Fruit fly (Drosophila melanogaster) whole organism, embryonic: ENCODE results near the gene CG43136.

ENCODE experiments used
- Atf-2 ChIP-seq: fragments of 200-800 bp; sonication (Bioruptor generic); optimal IDR thresholded peaks from 2 replicates; lab custom pipeline; 2016; ENCODE audit warnings: missing biosample characterization, missing genetic modification characterization
- Atf3 ChIP-seq: fragments of 200-800 bp; sonication (Bioruptor generic); optimal IDR thresholded peaks from 3 replicates; lab custom pipeline; 2016; ENCODE audit warnings: missing biosample characterization, missing genetic modification characterization
- CG10979 ChIP-seq: fragments of 200-800 bp; sonication (Bioruptor generic); optimal IDR thresholded peaks from 2 replicates; lab custom pipeline; 2018; ENCODE audit warnings: missing biosample characterization, mild to moderate bottlenecking, missing genetic modification characterization, moderate library complexity
- CG11247 ChIP-seq: fragments of 200-800 bp; sonication (Bioruptor generic); IDR thresholded peaks from 2 replicates; pipeline ENCODE4 v1.3.6; 2022; ENCODE audit warnings: missing biosample characterization, missing genetic modification characterization
- CG12659 ChIP-seq: fragments of 200-800 bp; sonication (Bioruptor generic); optimal IDR thresholded peaks from 3 replicates; lab custom pipeline; 2017; ENCODE audit warnings: mild to moderate bottlenecking, missing biosample characterization, missing genetic modification reagents, missing genetic modification characterization
- CG13287 ChIP-seq: fragments of 200-800 bp; sonication (Bioruptor generic); IDR thresholded peaks from 2 replicates; pipeline ENCODE4 v1.3.6; 2022; ENCODE audit warnings: missing biosample characterization, missing genetic modification characterization; ENCODE audit not compliant: partially characterized antibody
- CG14050 ChIP-seq: fragments of 200-800 bp; sonication (Bioruptor generic); IDR thresholded peaks from 3 replicates; pipeline ENCODE4 v1.3.6; 2022; ENCODE audit warnings: missing biosample characterization, missing genetic modification characterization
- CG14710 ChIP-seq: fragments of 200-800 bp; sonication (Bioruptor generic); optimal IDR thresholded peaks from 3 replicates; lab custom pipeline; 2019; ENCODE audit warnings: missing biosample characterization, mild to moderate bottlenecking, missing genetic modification characterization, moderate library complexity
- CG14860 ChIP-seq: fragments of 200-800 bp; sonication (Bioruptor generic); IDR thresholded peaks from 3 replicates; pipeline ENCODE4 v1.3.6; 2022; ENCODE audit warnings: missing biosample characterization, missing genetic modification characterization; ENCODE audit not compliant: partially characterized antibody
- CG15073 ChIP-seq: fragments of 200-800 bp; sonication (Bioruptor generic); optimal IDR thresholded peaks from 2 replicates; lab custom pipeline; 2016; ENCODE audit warnings: missing biosample characterization, missing genetic modification characterization
- CG16813 ChIP-seq: fragments of 200-800 bp; sonication (Bioruptor generic); IDR thresholded peaks from 3 replicates; pipeline ENCODE4 v1.3.6; 2022; ENCODE audit warnings: missing biosample characterization, missing genetic modification characterization; ENCODE audit not compliant: partially characterized antibody
- CG16863 ChIP-seq: fragments of 200-800 bp; sonication (Bioruptor generic); optimal IDR thresholded peaks from 3 replicates; lab custom pipeline; 2016; ENCODE audit warnings: missing biosample characterization, missing genetic modification characterization
- CG17802 ChIP-seq: fragments of 200-800 bp; sonication (Bioruptor generic); optimal IDR thresholded peaks from 2 replicates; lab custom pipeline; 2018; ENCODE audit warnings: missing biosample characterization, mild to moderate bottlenecking, missing genetic modification characterization, moderate library complexity
- CG18262 ChIP-seq: fragments of 200-800 bp; optimal IDR thresholded peaks from 3 replicates; lab custom pipeline; 2019; ENCODE audit warnings: missing biosample characterization, mild to moderate bottlenecking, missing genetic modification characterization, moderate library complexity
- CG32532 ChIP-seq: fragments of 200-800 bp; sonication (Bioruptor generic); IDR thresholded peaks from 2 replicates; pipeline ENCODE4 v1.3.6; 2022; ENCODE audit warnings: missing biosample characterization, missing genetic modification characterization
- CG4328 ChIP-seq: fragments of 200-800 bp; sonication (Bioruptor generic); optimal IDR thresholded peaks from 3 replicates; lab custom pipeline; 2017; ENCODE audit warnings: missing biosample characterization, missing genetic modification reagents, missing genetic modification characterization
- CG4360 ChIP-seq: fragments of 200-800 bp; sonication (Bioruptor generic); IDR thresholded peaks from 2 replicates; pipeline ENCODE4 v1.3.6; 2022; ENCODE audit warnings: missing biosample characterization, missing genetic modification characterization
- CG4707 ChIP-seq: fragments of 200-800 bp; sonication (Bioruptor generic); optimal IDR thresholded peaks from 2 replicates; lab custom pipeline; 2018; ENCODE audit warnings: missing biosample characterization, mild to moderate bottlenecking, missing genetic modification characterization, moderate library complexity
- CG6175 ChIP-seq: fragments of 200-800 bp; sonication (Bioruptor generic); IDR thresholded peaks from 3 replicates; pipeline ENCODE4 v1.3.6; 2022; ENCODE audit warnings: missing biosample characterization, missing genetic modification characterization
- CG6765 ChIP-seq: fragments of 200-800 bp; sonication (Bioruptor generic); optimal IDR thresholded peaks from 3 replicates; lab custom pipeline; 2017; ENCODE audit warnings: missing biosample characterization, mild to moderate bottlenecking, missing genetic modification characterization
- CG7963 ChIP-seq: fragments of 200-800 bp; sonication (Bioruptor generic); IDR thresholded peaks from 3 replicates; pipeline ENCODE4 v1.3.6; 2022; ENCODE audit warnings: missing biosample characterization, missing genetic modification characterization; ENCODE audit not compliant: partially characterized antibody
- CG7987 ChIP-seq: fragments of 200-800 bp; sonication (Bioruptor generic); optimal IDR thresholded peaks from 2 replicates; lab custom pipeline; 2018; ENCODE audit warnings: missing biosample characterization, mild to moderate bottlenecking, missing genetic modification characterization, moderate library complexity
- CG8765 ChIP-seq: fragments of 200-800 bp; sonication (Bioruptor generic); IDR thresholded peaks from 2 replicates; pipeline ENCODE4 v1.3.6; 2022; ENCODE audit warnings: missing biosample characterization, missing genetic modification characterization
- Dbx ChIP-seq: fragments of 200-800 bp; sonication (Bioruptor generic); IDR thresholded peaks from 3 replicates; pipeline ENCODE4 v1.3.6; 2022; ENCODE audit warnings: missing biosample characterization, missing genetic modification characterization
- Dfd ChIP-seq, 2 experiments: fragments of >200 bp; optimal IDR thresholded peaks; 2 replicates each; lab custom pipeline; 2017; ENCODE audit warnings: missing biosample characterization in 2 of 2, missing genetic modification characterization in 2 of 2
- Dip2 ChIP-seq: fragments of 200-800 bp; sonication (Bioruptor generic); IDR thresholded peaks from 2 replicates; pipeline ENCODE4 v1.3.6; 2022; ENCODE audit warnings: missing biosample characterization, missing genetic modification characterization
- E2f2 ChIP-seq: fragments of 200-800 bp; sonication (Bioruptor generic); IDR thresholded peaks from 2 replicates; pipeline ENCODE4 v1.3.6; 2022; ENCODE audit warnings: missing biosample characterization, missing genetic modification characterization
- Elba2 ChIP-seq: fragments of 200-800 bp; sonication (Bioruptor generic); optimal IDR thresholded peaks from 3 replicates; lab custom pipeline; 2016; ENCODE audit warnings: missing biosample characterization, missing genetic modification characterization
- H2.0 ChIP-seq: fragments of 200-800 bp; sonication (Bioruptor generic); IDR thresholded peaks from 2 replicates; pipeline ENCODE4 v1.3.6; 2022; ENCODE audit warnings: missing biosample characterization, missing genetic modification characterization
- PHDP ChIP-seq: fragments of 200-800 bp; sonication (Bioruptor generic); optimal IDR thresholded peaks from 3 replicates; lab custom pipeline; 2018; ENCODE audit warnings: missing biosample characterization, mild to moderate bottlenecking, missing genetic modification characterization, moderate library complexity
- Spps ChIP-seq: fragments of 200-800 bp; sonication (Bioruptor generic); optimal IDR thresholded peaks from 2 replicates; lab custom pipeline; 2018; ENCODE audit warnings: missing biosample characterization, mild to moderate bottlenecking, missing genetic modification characterization
- Sry-δ ChIP-seq: fragments of 200-800 bp; sonication (Bioruptor generic); optimal IDR thresholded peaks from 2 replicates; lab custom pipeline; 2016; ENCODE audit warnings: missing biosample characterization, missing genetic modification characterization
- Trl ChIP-seq, 3 experiments: fragments of >200 bp in 2 of 3; fragments of 200-800 bp in 1 of 3; sonication (Bioruptor generic) in 1 of 3; optimal IDR thresholded peaks; 2 replicates in 1 of 3; 3 replicates in 2 of 3; lab custom pipeline; 2016 to 2017; ENCODE audit warnings: missing biosample characterization in 1 of 3, missing genetic modification characterization in 1 of 3
- ac ChIP-seq: fragments of 200-800 bp; sonication (Bioruptor generic); optimal IDR thresholded peaks from 3 replicates; lab custom pipeline; 2017; ENCODE audit warnings: missing biosample characterization, mild to moderate bottlenecking, missing genetic modification characterization
- aop ChIP-seq: fragments of 200-800 bp; sonication (Bioruptor generic); IDR thresholded peaks from 2 replicates; pipeline ENCODE4 v1.3.6; 2022; ENCODE audit warnings: missing biosample characterization, missing genetic modification characterization
- ara ChIP-seq: fragments of 200-800 bp; sonication (Bioruptor generic); IDR thresholded peaks from 2 replicates; pipeline ENCODE4 v1.3.6; 2022; ENCODE audit warnings: missing biosample characterization, missing genetic modification characterization
- bigmax ChIP-seq: fragments of 200-800 bp; sonication (Bioruptor generic); optimal IDR thresholded peaks from 2 replicates; lab custom pipeline; 2018; ENCODE audit warnings: missing biosample characterization, mild to moderate bottlenecking, missing genetic modification characterization
- bsh ChIP-seq, 2 experiments: fragments of 200-800 bp; sonication (Bioruptor generic); optimal IDR thresholded peaks; 2 replicates each; lab custom pipeline; 2017 to 2018; ENCODE audit warnings: mild to moderate bottlenecking in 2 of 2, missing biosample characterization in 2 of 2, missing genetic modification characterization in 2 of 2, moderate library complexity in 1 of 2
- cad ChIP-seq: fragments of >200 bp; optimal IDR thresholded peaks from 2 replicates; lab custom pipeline; 2017; ENCODE audit warnings: missing biosample characterization, missing genetic modification characterization
- eve ChIP-seq, 2 experiments: fragments of >200 bp; optimal IDR thresholded peaks; 2 replicates each; lab custom pipeline; 2017; ENCODE audit warnings: missing biosample characterization in 2 of 2, missing genetic modification characterization in 2 of 2
- fd3F ChIP-seq: fragments of 200-800 bp; sonication (Bioruptor generic); optimal IDR thresholded peaks from 2 replicates; lab custom pipeline; 2018; ENCODE audit warnings: missing biosample characterization, mild to moderate bottlenecking, missing genetic modification characterization, moderate library complexity
- fd64A ChIP-seq: fragments of 200-800 bp; sonication (Bioruptor generic); optimal IDR thresholded peaks from 3 replicates; lab custom pipeline; 2018; ENCODE audit warnings: missing biosample characterization, mild to moderate bottlenecking, missing genetic modification characterization
- fu2 ChIP-seq: fragments of 200-800 bp; sonication (Bioruptor generic); optimal IDR thresholded peaks from 2 replicates; lab custom pipeline; 2016; ENCODE audit warnings: missing biosample characterization, missing genetic modification characterization
- grau ChIP-seq: fragments of 200-800 bp; optimal IDR thresholded peaks from 3 replicates; lab custom pipeline; 2019; ENCODE audit warnings: missing biosample characterization, mild to moderate bottlenecking, missing genetic modification characterization, moderate library complexity
- inv ChIP-seq: fragments of 200-800 bp; sonication (Bioruptor generic); IDR thresholded peaks from 2 replicates; pipeline ENCODE4 v1.3.6; 2022; ENCODE audit warnings: missing biosample characterization, missing genetic modification characterization; ENCODE audit not compliant: partially characterized antibody
- mld ChIP-seq: fragments of 200-800 bp; sonication (Bioruptor generic); IDR thresholded peaks from 3 replicates; pipeline ENCODE4 v1.3.6; 2022; ENCODE audit warnings: missing biosample characterization, missing genetic modification characterization; ENCODE audit not compliant: partially characterized antibody
- ranshi ChIP-seq: fragments of 200-800 bp; sonication (Bioruptor generic); IDR thresholded peaks from 2 replicates; pipeline ENCODE4 v1.3.6; 2022; ENCODE audit warnings: missing biosample characterization, missing genetic modification characterization
- run ChIP-seq: fragments of 200-800 bp; sonication (Bioruptor generic); optimal IDR thresholded peaks from 3 replicates; lab custom pipeline; 2018; ENCODE audit warnings: missing biosample characterization, mild to moderate bottlenecking, missing genetic modification characterization
- sr ChIP-seq: fragments of 200-800 bp; sonication (Bioruptor generic); IDR thresholded peaks from 3 replicates; pipeline ENCODE4 v1.3.6; 2022; ENCODE audit warnings: missing biosample characterization, missing genetic modification characterization
- vfl ChIP-seq: fragments of 200-800 bp; sonication (Bioruptor generic); optimal IDR thresholded peaks from 2 replicates; lab custom pipeline; 2016; ENCODE audit warnings: missing biosample characterization, missing genetic modification characterization
- yki ChIP-seq: fragments of >200 bp; optimal IDR thresholded peaks from 3 replicates; lab custom pipeline; 2018

CG43136 gene

DNA sequence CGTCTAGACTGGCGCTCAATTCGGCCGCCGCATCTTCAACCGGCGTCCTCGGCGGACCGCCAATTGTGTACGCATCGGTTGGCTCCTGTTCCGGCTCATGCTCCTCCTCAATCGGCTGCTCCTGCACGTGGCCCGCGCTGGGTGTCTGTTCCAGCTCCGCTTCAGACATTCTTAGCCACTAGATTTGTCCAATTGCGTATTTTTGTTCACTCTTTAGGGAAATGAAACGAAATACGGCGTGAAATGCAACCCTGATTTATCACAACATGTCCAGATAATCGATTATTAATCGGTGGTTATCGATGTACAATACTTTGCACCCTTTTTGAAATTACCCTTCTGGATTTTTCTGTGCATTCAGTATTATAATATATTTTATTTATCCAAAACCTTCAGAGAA is 23.0 kb downstream of the CG43136 start, which contains the start of gene mof (continued):
- TF ChIP-seq PHDP (tag; lab: Kevin White, UChicago) (no peak), Dbx (GFP tag; lab: Robert Waterston, UW) (no peak), Sry-δ (GFP tag; lab: Kevin White, UChicago) (peak; percentile 50), run (tag; lab: Kevin White, UChicago) (no peak), ranshi (GFP tag; lab: Robert Waterston, UW) (0 out of 2 replicates have a peak, but pooled peaks have one; percentile 9), Atf-2 (GFP tag; lab: Kevin White, UChicago) (no peak), CG15073 (GFP tag; lab: Kevin White, UChicago) (no peak), ara (GFP tag; lab: Robert Waterston, UW) (no peak), CG32532 (no peak), Dfd (GFP tag; optimal IDR thresholded peaks at IDR 0.05; lab: Kevin White, UChicago) (no peak), CG13287 (GFP tag; lab: Robert Waterston, UW) (peak; percentile 84), CG17802 (tag; lab: Kevin White, UChicago) (no peak), yki (lab: Kevin White, UChicago) (no peak), fu2 (GFP tag; lab: Kevin White, UChicago) (no peak), Atf3 (GFP tag; lab: Kevin White, UChicago) (no peak), aop (GFP tag; lab: Robert Waterston, UW) (no peak), Spps (no peak), CG4707 (no peak), fd3F (GFP tag; lab: Kevin White, UChicago) (no peak), CG14710 (tag; lab: Kevin White, UChicago) (peak; percentile 3), CG14860 (GFP tag; lab: Robert Waterston, UW) (peak; percentile 80), CG7963 (GFP tag; lab: Robert Waterston, UW) (peak; percentile 77), CG16863 (no peak), fd64A (GFP tag; lab: Kevin White, UChicago) (no peak), CG6765 (no peak), grau (tag; lab: Kevin White, UChicago) (no peak), CG11247 (no peak), Elba2 (peak; percentile 30), sr (no peak), CG16813 (peak; percentile 69), eve (GFP tag; optimal IDR thresholded peaks at IDR 0.05; lab: Kevin White, UChicago) (no peak), vfl (GFP tag; lab: Kevin White, UChicago) (no peak), bigmax (GFP tag; lab: Kevin White, UChicago) (no peak), mld (GFP tag; lab: Robert Waterston, UW) (peak; percentile 76; the same call in 2 of the 3 replicates), CG10979 (tag; lab: Kevin White, UChicago) (no peak), CG8765 (GFP tag; lab: Robert Waterston, UW) (no peak), CG14050 (GFP tag; lab: Robert Waterston, UW) (no peak), E2f2 (GFP tag; lab: Robert Waterston, UW) (peak; percentile 88), bsh (GFP tag; optimal IDR thresholded peaks at IDR 0.05; lab: Kevin White, UChicago) (no peak), CG12659 (GFP tag; lab: Kevin White, UChicago) (no peak), CG18262 (tag; lab: Kevin White, UChicago) (no peak), ac (no peak), Trl (optimal IDR thresholded peaks at IDR 0.05; lab: Kevin White, UChicago) (no peak), Trl (GFP tag; optimal IDR thresholded peaks at IDR 0.05; lab: Kevin White, UChicago) (no peak), CG4360 (GFP tag; lab: Robert Waterston, UW) (no peak), inv (GFP tag; lab: Robert Waterston, UW) (peak; percentile 55), cad (GFP tag; lab: Kevin White, UChicago) (no peak), CG4328 (GFP tag; lab: Kevin White, UChicago) (no peak), CG7987 (GFP tag; lab: Kevin White, UChicago) (no peak), CG6175 (GFP tag; lab: Robert Waterston, UW) (no peak), H2.0 (GFP tag; lab: Robert Waterston, UW) (no peak), Dip2 (GFP tag; lab: Robert Waterston, UW) (no peak)
